Worm (Caenorhabditis elegans) whole organism, L3 larva: Measurements from ENCODE around the gene aps-2.

Experiments used
- ama-1 ChIP-seq: fragments of 150-350 bp; optimal IDR thresholded peaks from 2 replicates; lab custom pipeline; 2018
- ceh-28 ChIP-seq: fragments of 150-350 bp; optimal IDR thresholded peaks from 2 replicates; lab custom pipeline; 2014; ENCODE audit warnings: missing biosample characterization, missing genetic modification reagents, missing genetic modification characterization
- ceh-82 ChIP-seq: fragments of 150-350 bp; optimal IDR thresholded peaks from 2 replicates; lab custom pipeline; 2014; ENCODE audit warnings: missing biosample characterization, missing genetic modification characterization
- daf-12 ChIP-seq: fragments of 150-350 bp; optimal IDR thresholded peaks from 2 replicates; lab custom pipeline; 2014; ENCODE audit warnings: missing biosample characterization, missing genetic modification reagents, missing genetic modification characterization
- elt-2 ChIP-seq: sonication (generic microtip); optimal IDR thresholded peaks from 2 replicates; lab custom pipeline; 2016; ENCODE audit warnings: missing genetic modification reagents, mild to moderate bottlenecking, missing genetic modification characterization, missing compliant biosample characterization
- elt-3 ChIP-seq, 3 experiments: fragments of 150-350 bp in 1 of 3; sonication (generic microtip) in 2 of 3; optimal IDR thresholded peaks; 2 replicates in 2 of 3; 4 replicates in 1 of 3; lab custom pipeline; 2014 to 2017; ENCODE audit warnings: missing biosample characterization in 3 of 3, missing genetic modification characterization in 3 of 3
- fkh-10 ChIP-seq: sonication (generic microtip); optimal IDR thresholded peaks from 2 replicates; lab custom pipeline; 2017; ENCODE audit warnings: missing biosample characterization, missing genetic modification reagents, missing genetic modification characterization
- jun-1 ChIP-seq: fragments of 150-350 bp; optimal IDR thresholded peaks from 2 replicates; lab custom pipeline; 2014; ENCODE audit warnings: missing biosample characterization, missing genetic modification reagents, missing genetic modification characterization
- lin-39 ChIP-seq: fragments of 150-350 bp; optimal IDR thresholded peaks from 2 replicates; lab custom pipeline; 2018; ENCODE audit warnings: missing biosample characterization, missing genetic modification reagents, missing genetic modification characterization
- mdl-1 ChIP-seq: fragments of 150-350 bp; optimal IDR thresholded peaks from 2 replicates; lab custom pipeline; 2014; ENCODE audit warnings: missing biosample characterization, missing genetic modification characterization
- nfya-1 ChIP-seq: sonication (generic microtip); optimal IDR thresholded peaks from 2 replicates; lab custom pipeline; 2017; ENCODE audit warnings: missing genetic modification characterization, mild to moderate bottlenecking, missing compliant biosample characterization, antibody characterized with exemption, moderate library complexity; ENCODE audit not compliant: insufficient read depth
- nhr-11 ChIP-seq: fragments of 150-350 bp; optimal IDR thresholded peaks from 2 replicates; lab custom pipeline; 2014; ENCODE audit warnings: missing biosample characterization, missing genetic modification characterization
- nhr-12 ChIP-seq: fragments of 150-350 bp; optimal IDR thresholded peaks from 2 replicates; lab custom pipeline; 2014; ENCODE audit warnings: missing biosample characterization, missing genetic modification characterization
- nhr-23 ChIP-seq: fragments of 150-350 bp; optimal IDR thresholded peaks from 2 replicates; lab custom pipeline; 2014; ENCODE audit warnings: missing biosample characterization, missing genetic modification reagents, missing genetic modification characterization
- nhr-25 ChIP-seq: sonication (generic microtip); optimal IDR thresholded peaks from 2 replicates; lab custom pipeline; 2017; ENCODE audit warnings: missing biosample characterization, missing genetic modification characterization
- nhr-28 ChIP-seq: fragments of 150-350 bp; optimal IDR thresholded peaks from 2 replicates; lab custom pipeline; 2014; ENCODE audit warnings: missing biosample characterization, missing genetic modification characterization
- nhr-43 ChIP-seq: sonication (generic microtip); optimal IDR thresholded peaks from 2 replicates; lab custom pipeline; 2016; ENCODE audit warnings: mild to moderate bottlenecking, missing genetic modification characterization, missing compliant biosample characterization; ENCODE audit not compliant: poor library complexity, severe bottlenecking
- nhr-67 ChIP-seq: fragments of 150-350 bp; optimal IDR thresholded peaks from 2 replicates; lab custom pipeline; 2014; ENCODE audit warnings: missing biosample characterization, missing genetic modification characterization
- pha-4 ChIP-seq: fragments of 150-350 bp; optimal IDR thresholded peaks from 2 replicates; lab custom pipeline; 2014; ENCODE audit warnings: missing biosample characterization, missing genetic modification reagents, missing genetic modification characterization
- pqm-1 ChIP-seq: fragments of 150-350 bp; optimal IDR thresholded peaks from 2 replicates; lab custom pipeline; 2017; ENCODE audit warnings: missing biosample characterization, missing genetic modification characterization, inconsistent platforms
- skn-1 ChIP-seq: fragments of 150-350 bp; optimal IDR thresholded peaks from 2 replicates; lab custom pipeline; 2014; ENCODE audit warnings: missing biosample characterization, missing genetic modification characterization
- ztf-4 ChIP-seq: fragments of 150-350 bp; optimal IDR thresholded peaks from 2 replicates; lab custom pipeline; 2014; ENCODE audit warnings: missing biosample characterization, missing genetic modification characterization

aps-2 gene

ce11 chrX:4484072-4484471 lies 26.0 kb downstream of the aps-2 start:
- TF ChIP-seq nhr-25 (tag; lab: Kevin White, UChicago) (peak; percentile 43), mdl-1 (tag; lab: Kevin White, UChicago) (no peak), lin-39 (tag; lab: Kevin White, UChicago) (peak; percentile 36)

ce11 chrX:4488807-4489336 lies 30.8 kb downstream of the aps-2 start, which contains the start of gene ncr-1:
Gene ncr-1 (minus strand): TSS chrX:4488857.
- TF ChIP-seq nhr-67 = no peak
- no peak for TF ChIP-seq pqm-1 (tag; lab: Kevin White, UChicago)
- no peak for TF ChIP-seq nhr-12 (tag; lab: Kevin White, UChicago)
- peak; percentile 13 for TF ChIP-seq lin-39 (tag; lab: Kevin White, UChicago)
- no peak for TF ChIP-seq nhr-11 (tag; lab: Kevin White, UChicago)

- TF ChIP-seq nhr-11 (tag; lab: Kevin White, UChicago) = peak; percentile 71
- no peak for TF ChIP-seq fkh-10
- peak; percentile 45 for TF ChIP-seq nfya-1 (tag; lab: Kevin White, UChicago)
These were observed 32.3 kb downstream of the aps-2 start for ce11 chrX:4490400-4490799.

ce11 chrX:4492199-4492598 lies 34.1 kb downstream of the aps-2 start, which contains the start of gene F46H6.5:
Gene F46H6.5 (minus strand): TSS chrX:4492208.
- TF ChIP-seq ztf-4 (tag; lab: Kevin White, UChicago) (no peak), jun-1 (tag; lab: Kevin White, UChicago) (no peak), nhr-25 (tag; lab: Kevin White, UChicago) (no peak), nhr-28 (no peak), elt-2 (tag; lab: Kevin White, UChicago) (no peak), nhr-12 (tag; lab: Kevin White, UChicago) (no peak), ama-1 (lab: Kevin White, UChicago) (no peak), skn-1 (tag; lab: Kevin White, UChicago) (no peak), pqm-1 (tag; lab: Kevin White, UChicago) (peak; percentile 8), pha-4 (tag; lab: Kevin White, UChicago) (peak; percentile 74)

ce11 chrX:4493439-4494006 lies 35.5 kb downstream of the aps-2 start:
- TF ChIP-seq nhr-23 (peak; percentile 30), ceh-82 (no peak)
- TF ChIP-seq, all 47 proteins: peak for 1

DNA sequence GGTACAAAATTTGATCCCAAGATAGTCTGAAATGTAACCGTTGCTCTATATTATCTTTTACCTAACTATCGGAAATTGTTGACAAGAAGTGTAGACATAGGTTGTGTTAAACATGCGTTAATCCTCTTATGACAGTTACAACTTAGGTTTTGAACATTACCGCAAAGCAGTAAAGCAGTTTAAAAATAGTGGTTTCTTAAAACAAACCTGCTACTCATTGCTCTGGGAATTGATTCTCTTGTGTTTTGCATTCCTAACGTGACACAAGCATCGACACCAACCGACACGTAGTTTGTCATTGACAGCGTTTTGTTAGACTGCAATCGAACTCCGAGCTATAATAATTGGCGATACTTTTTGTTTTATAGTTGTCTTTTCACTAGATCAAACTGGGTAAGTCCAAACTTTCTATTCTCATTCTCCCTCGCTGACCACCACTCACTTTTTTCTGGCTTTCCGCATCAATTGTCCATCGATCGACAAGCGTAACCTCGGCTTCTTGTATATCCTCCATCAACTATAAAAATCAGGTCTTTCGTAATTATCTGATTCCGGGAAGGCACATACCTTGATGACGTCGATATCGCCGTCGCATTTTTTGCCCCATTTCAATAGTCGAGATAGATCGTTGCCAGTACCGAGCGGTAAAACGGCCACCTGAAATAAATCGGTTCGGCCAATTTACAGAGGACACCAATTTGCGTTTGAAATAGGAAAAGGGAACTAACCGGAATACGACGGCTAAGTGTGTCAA lies 37.9 kb downstream of the aps-2 start:
- peak; percentile 64 for TF ChIP-seq ama-1 (lab: Kevin White, UChicago)
- peak; percentile 56 for TF ChIP-seq nhr-23
- no peak for TF ChIP-seq nhr-67
- TF ChIP-seq nhr-12 (tag; lab: Kevin White, UChicago) = no peak

ce11 chrX:4498078-4498477 lies 40.0 kb downstream of the aps-2 start:
- TF ChIP-seq jun-1 (tag; lab: Kevin White, UChicago) (peak; percentile 25), ceh-82 (no peak), elt-2 (tag; lab: Kevin White, UChicago) (peak; percentile 87), pha-4 (tag; lab: Kevin White, UChicago) (peak; percentile 76), skn-1 (tag; lab: Kevin White, UChicago) (peak; percentile 9), pqm-1 (tag; lab: Kevin White, UChicago) (peak; percentile 81)

ce11 chrX:4498478-4498877 lies 40.4 kb downstream of the aps-2 start:
- TF ChIP-seq nhr-23 (peak; percentile 29), nhr-25 (tag; lab: Kevin White, UChicago) (peak; percentile 12), daf-12 (tag; lab: Kevin White, UChicago) (no peak), pqm-1 (tag; lab: Kevin White, UChicago) (no peak), nhr-43 (tag; lab: Kevin White, UChicago) (peak; percentile 12), elt-3 (tag; optimal IDR thresholded peaks at IDR 0.05; lab: Kevin White, UChicago) (no peak), nhr-11 (tag; lab: Kevin White, UChicago) (no peak), ceh-28 (tag; lab: Kevin White, UChicago) (no peak)
- TF ChIP-seq, all 47 proteins: peak for 3
